Fruit fly (Drosophila melanogaster) whole organism, pupa: ENCODE measurements around the gene pn.
A peak's percentile ranks its signal among the peaks of the same experiment; 100 is the strongest.

Experiments
- CG32121 ChIP-seq: fragments of 200-800 bp; sonication (Bioruptor generic); IDR thresholded peaks from 2 replicates; pipeline ENCODE4 v1.3.6; 2022; ENCODE audit warnings: missing biosample characterization, missing genetic modification characterization
- Ets98B ChIP-seq: fragments of 200-800 bp; sonication (Bioruptor generic); IDR thresholded peaks from 2 replicates; pipeline ENCODE4 v1.3.6; 2022; ENCODE audit warnings: missing biosample characterization, missing genetic modification characterization
- Pif1B ChIP-seq: fragments of 200-800 bp; sonication (Bioruptor generic); optimal IDR thresholded peaks from 3 replicates; lab custom pipeline; 2016; ENCODE audit warnings: missing biosample characterization, missing genetic modification characterization
- Snoo ChIP-seq: fragments of 200-800 bp; sonication (Bioruptor generic); optimal IDR thresholded peaks from 3 replicates; lab custom pipeline; 2017; ENCODE audit warnings: missing biosample characterization, mild to moderate bottlenecking, missing genetic modification characterization, inconsistent platforms

DNA sequence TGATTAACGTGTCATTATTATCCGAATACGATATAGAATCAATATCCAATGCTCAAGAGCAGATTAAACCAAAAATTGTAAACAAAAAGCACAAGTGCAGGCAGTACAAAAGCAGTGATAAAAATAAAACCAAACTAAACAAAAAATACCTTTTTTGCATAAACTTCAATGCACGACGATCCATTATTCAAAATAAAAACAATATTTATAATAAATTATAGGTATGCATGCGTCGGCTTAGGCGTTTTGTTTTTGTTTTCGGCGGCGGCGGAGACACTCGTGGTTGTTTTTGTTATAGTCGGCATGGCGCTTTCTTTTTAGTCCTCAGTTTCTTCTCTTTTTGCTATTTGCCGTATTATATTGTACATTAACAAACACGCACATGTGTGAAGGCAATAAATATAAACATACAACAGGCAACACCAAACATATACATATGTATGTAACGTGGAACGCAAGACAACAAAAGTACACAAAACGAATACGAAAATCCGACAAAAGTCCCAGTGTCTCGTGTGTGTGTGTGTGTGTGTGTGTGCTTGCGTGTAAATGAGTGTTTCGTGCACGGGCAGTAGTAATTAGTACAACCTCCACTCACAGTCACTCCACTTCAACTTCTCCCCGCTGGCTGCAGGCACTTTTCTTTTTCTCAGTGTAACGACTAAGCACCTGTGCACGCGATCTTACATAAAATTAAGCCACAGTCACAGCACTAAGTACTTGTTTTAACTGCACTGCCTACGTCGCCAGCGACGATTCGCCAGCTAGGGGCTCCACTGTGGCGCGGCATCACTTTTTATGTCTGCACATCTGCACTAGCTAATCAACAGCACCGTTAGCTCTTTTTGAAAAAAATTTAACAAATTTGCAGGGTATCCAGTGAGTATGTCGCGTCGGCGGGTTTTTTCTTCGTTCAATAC is 44.9 kb upstream of the pn start:
- TF ChIP-seq Pif1B = no peak
- TF ChIP-seq CG32121 (GFP tag; lab: Robert Waterston, UW) = peak; percentile 7; the same call in 1 of the 2 replicates
- no peak for TF ChIP-seq Snoo (tag; lab: Kevin White, UChicago)
- TF ChIP-seq Ets98B = no peak; the same call in 1 of the 2 replicates
